Fruit fly (Drosophila melanogaster) whole organism, wandering third instar larva: ENCODE results near the gene CG6733.

Experiments used
- Abd-B ChIP-seq: fragments of >200 bp; optimal IDR thresholded peaks from 2 replicates; lab custom pipeline; 2017; ENCODE audit warnings: missing biosample characterization, missing genetic modification characterization
- CG9705 ChIP-seq: fragments of 200-800 bp; sonication (Bioruptor generic); optimal IDR thresholded peaks from 2 replicates; lab custom pipeline; 2018; ENCODE audit warnings: missing biosample characterization, mild to moderate bottlenecking, missing genetic modification characterization
- CrebA ChIP-seq: fragments of 200-800 bp; sonication (Bioruptor generic); optimal IDR thresholded peaks from 2 replicates; lab custom pipeline; 2016; ENCODE audit warnings: missing biosample characterization, mild to moderate bottlenecking, missing genetic modification characterization, borderline replicate concordance
- Dfd ChIP-seq: fragments of >200 bp; optimal IDR thresholded peaks from 2 replicates; lab custom pipeline; 2017; ENCODE audit warnings: missing biosample characterization, missing genetic modification characterization
- Dif ChIP-seq: fragments of 200-275, 200-300 bp; sonication (Bioruptor generic); optimal IDR thresholded peaks from 2 replicates; lab custom pipeline; 2018; ENCODE audit warnings: missing biosample characterization, missing genetic modification characterization; ENCODE audit not compliant: partially characterized antibody
- GATAd ChIP-seq: sonication (Bioruptor generic); optimal IDR thresholded peaks from 2 replicates; lab custom pipeline; 2016; ENCODE audit warnings: missing biosample characterization, missing genetic modification characterization
- Hnf4 ChIP-seq: fragments of 200-800 bp; sonication (Bioruptor generic); optimal IDR thresholded peaks from 2 replicates; lab custom pipeline; 2016; ENCODE audit warnings: missing biosample characterization, mild to moderate bottlenecking, missing genetic modification characterization
- Hr78 ChIP-seq: fragments of >200 bp; optimal IDR thresholded peaks from 2 replicates; lab custom pipeline; 2017; ENCODE audit warnings: missing biosample characterization, missing genetic modification characterization
- Jra ChIP-seq: sonication (Bioruptor generic); optimal IDR thresholded peaks from 2 replicates; lab custom pipeline; 2016; ENCODE audit warnings: missing biosample characterization, missing genetic modification characterization
- Mio ChIP-seq: sonication (Bioruptor generic); optimal IDR thresholded peaks from 2 replicates; lab custom pipeline; 2016; ENCODE audit warnings: missing biosample characterization, missing genetic modification characterization
- Myc ChIP-seq: fragments of >200 bp; optimal IDR thresholded peaks from 2 replicates; lab custom pipeline; 2017
- N ChIP-seq: fragments of >200 bp; optimal IDR thresholded peaks from 2 replicates; lab custom pipeline; 2018; ENCODE audit warnings: missing biosample characterization, missing external identifiers, missing genetic modification characterization
- OdsH ChIP-seq: fragments of 200-800 bp; sonication (Bioruptor generic); optimal IDR thresholded peaks from 2 replicates; lab custom pipeline; 2016; ENCODE audit warnings: missing biosample characterization, mild to moderate bottlenecking, missing genetic modification characterization
- Rel ChIP-seq, 2 experiments: fragments of 200-800 bp; sonication (Bioruptor generic) in 1 of 2; optimal IDR thresholded peaks; 2 replicates in 1 of 2; 3 replicates in 1 of 2; lab custom pipeline; 2016 to 2019; ENCODE audit warnings: mild to moderate bottlenecking in 2 of 2, missing biosample characterization in 2 of 2, missing genetic modification characterization in 2 of 2, moderate library complexity in 1 of 2
- Sp1 ChIP-seq: fragments of 200-800 bp; sonication (Bioruptor generic); optimal IDR thresholded peaks from 3 replicates; lab custom pipeline; 2019; ENCODE audit warnings: missing biosample characterization, mild to moderate bottlenecking, missing genetic modification characterization, moderate library complexity
- br ChIP-seq: fragments of 200-800 bp; sonication (Bioruptor generic); optimal IDR thresholded peaks from 2 replicates; lab custom pipeline; 2016; ENCODE audit warnings: missing biosample characterization, missing genetic modification characterization
- brk ChIP-seq: fragments of 200-800 bp; sonication (Bioruptor generic); optimal IDR thresholded peaks from 2 replicates; lab custom pipeline; 2016; ENCODE audit warnings: missing biosample characterization, mild to moderate bottlenecking, missing genetic modification characterization
- dl ChIP-seq, 2 experiments: fragments of 175-275, 200-275 bp in 1 of 2; fragments of 200-275 bp in 1 of 2; sonication (Bioruptor generic); optimal IDR thresholded peaks; lab custom pipeline; 2018; ENCODE audit warnings: mild to moderate bottlenecking in 2 of 2, missing biosample characterization in 2 of 2, missing genetic modification characterization in 2 of 2, moderate library complexity in 2 of 2; ENCODE audit not compliant: partially characterized antibody in 2 of 2, insufficient read depth in 1 of 2
- dsf ChIP-seq: sonication (Bioruptor generic); optimal IDR thresholded peaks from 2 replicates; lab custom pipeline; 2016; ENCODE audit warnings: missing biosample characterization, missing genetic modification characterization, borderline replicate concordance
- ey ChIP-seq: fragments of 200-800 bp; sonication (Bioruptor generic); optimal IDR thresholded peaks from 2 replicates; lab custom pipeline; 2016; ENCODE audit warnings: missing biosample characterization, missing genetic modification characterization
- foxo ChIP-seq, 2 experiments: fragments of 200-800 bp; sonication (Bioruptor generic); optimal IDR thresholded peaks; 2 replicates in 1 of 2; 3 replicates in 1 of 2; lab custom pipeline; 2016 to 2017; ENCODE audit warnings: missing biosample characterization in 2 of 2, missing genetic modification characterization in 2 of 2
- h ChIP-seq: fragments of 200-800 bp; sonication (Bioruptor generic); optimal IDR thresholded peaks from 3 replicates; lab custom pipeline; 2016; ENCODE audit warnings: missing biosample characterization, mild to moderate bottlenecking, missing genetic modification characterization
- jim ChIP-seq: fragments of 175-275, 200-325 bp; sonication (Bioruptor generic); optimal IDR thresholded peaks from 2 replicates; lab custom pipeline; 2016; ENCODE audit warnings: missing biosample characterization, mild to moderate bottlenecking, missing genetic modification characterization
- lola ChIP-seq: fragments of >200 bp; optimal IDR thresholded peaks from 2 replicates; lab custom pipeline; 2017; ENCODE audit warnings: missing biosample characterization, missing genetic modification characterization
- psq ChIP-seq: fragments of 200-800 bp; sonication (Bioruptor generic); optimal IDR thresholded peaks from 3 replicates; lab custom pipeline; 2017; ENCODE audit warnings: missing biosample characterization, mild to moderate bottlenecking, missing genetic modification characterization, moderate library complexity
- rgr ChIP-seq: fragments of 200-800 bp; sonication (Bioruptor generic); optimal IDR thresholded peaks from 3 replicates; lab custom pipeline; 2016; ENCODE audit warnings: missing biosample characterization, mild to moderate bottlenecking, missing genetic modification characterization
- sage ChIP-seq: fragments of 200-800 bp; sonication (Bioruptor generic); optimal IDR thresholded peaks from 2 replicates; lab custom pipeline; 2016; ENCODE audit warnings: missing biosample characterization, mild to moderate bottlenecking, missing genetic modification characterization
- sv ChIP-seq: fragments of 200-800 bp; sonication (Bioruptor generic); optimal IDR thresholded peaks from 3 replicates; lab custom pipeline; 2016; ENCODE audit warnings: missing biosample characterization, missing genetic modification characterization
- tai ChIP-seq: sonication (Bioruptor generic); optimal IDR thresholded peaks from 2 replicates; lab custom pipeline; 2016; ENCODE audit warnings: missing biosample characterization, missing genetic modification characterization
- usp ChIP-seq: fragments of >200 bp; optimal IDR thresholded peaks from 2 replicates; lab custom pipeline; 2017; ENCODE audit warnings: missing biosample characterization, missing genetic modification characterization
- woc ChIP-seq: sonication (Bioruptor generic); optimal IDR thresholded peaks from 2 replicates; lab custom pipeline; 2016; ENCODE audit warnings: missing biosample characterization, mild to moderate bottlenecking, missing genetic modification characterization

The CG6733 gene

DNA sequence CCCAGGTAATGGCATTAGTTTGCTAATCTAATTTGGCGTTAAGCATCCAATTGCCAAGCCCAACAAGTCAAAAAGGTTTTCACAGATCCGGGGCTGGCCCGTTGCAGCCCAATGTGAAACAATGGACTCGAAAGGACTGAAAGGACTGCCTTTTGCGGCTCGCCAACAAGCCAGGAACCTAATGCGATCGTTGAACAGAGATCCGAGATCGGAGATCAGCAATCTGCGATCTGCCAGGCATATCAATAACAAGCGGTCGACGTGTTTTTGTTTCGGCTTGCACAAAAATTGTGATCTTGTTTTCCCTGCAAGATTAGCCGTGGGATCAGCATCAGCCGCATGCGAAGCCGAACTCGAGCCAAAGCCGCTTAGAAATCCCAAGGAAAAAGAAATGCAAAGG, 32.1 kb downstream of the CG6733 start:
- no peak for TF ChIP-seq Hnf4 (GFP tag; lab: Kevin White, UChicago)
- no peak for TF ChIP-seq Myc (lab: Kevin White, UChicago)
- no peak for TF ChIP-seq br (GFP tag; lab: Kevin White, UChicago)
- TF ChIP-seq tai (GFP tag; lab: Kevin White, UChicago): no peak
- no peak for TF ChIP-seq ey (GFP tag; lab: Kevin White, UChicago)
- TF ChIP-seq foxo (GFP tag; optimal IDR thresholded peaks at IDR 0.05; lab: Kevin White, UChicago): no peak
- TF ChIP-seq rgr (GFP tag; lab: Kevin White, UChicago): no peak
- TF ChIP-seq N: no peak
- no peak for TF ChIP-seq dsf (GFP tag; lab: Kevin White, UChicago)
- TF ChIP-seq sv (GFP tag; lab: Kevin White, UChicago): no peak
- no peak for TF ChIP-seq CG9705 (GFP tag; lab: Kevin White, UChicago)
- TF ChIP-seq OdsH (GFP tag; lab: Kevin White, UChicago): no peak
- TF ChIP-seq jim: no peak
- no peak for TF ChIP-seq Sp1 (GFP tag; lab: Kevin White, UChicago)
- no peak for TF ChIP-seq Abd-B (GFP tag; lab: Kevin White, UChicago)
- no peak for TF ChIP-seq Rel (GFP tag; optimal IDR thresholded peaks at IDR 0.05; lab: Kevin White, UChicago)
- no peak for TF ChIP-seq Rel (tag; optimal IDR thresholded peaks at IDR 0.05; lab: Kevin White, UChicago)
- TF ChIP-seq Dfd: no peak
- TF ChIP-seq, all 38 proteins: peak for 0

dm6 chr3R:23130181-23130580, 32.7 kb downstream of the CG6733 start:
- TF ChIP-seq dsf (GFP tag; lab: Kevin White, UChicago) (no peak), dl (GFP tag; optimal IDR thresholded peaks at IDR 0.05; lab: Kevin White, UChicago; ENCODE audit: insufficient read depth in 1 of 2, partially characterized antibody in 2 of 2) (no peak), N (no peak), brk (no peak), ey (GFP tag; lab: Kevin White, UChicago) (no peak), Mio (GFP tag; lab: Kevin White, UChicago) (no peak), GATAd (GFP tag; lab: Kevin White, UChicago) (no peak), Myc (lab: Kevin White, UChicago) (no peak), sv (GFP tag; lab: Kevin White, UChicago) (no peak)
- TF ChIP-seq, all 38 proteins: peak for 0

DNA sequence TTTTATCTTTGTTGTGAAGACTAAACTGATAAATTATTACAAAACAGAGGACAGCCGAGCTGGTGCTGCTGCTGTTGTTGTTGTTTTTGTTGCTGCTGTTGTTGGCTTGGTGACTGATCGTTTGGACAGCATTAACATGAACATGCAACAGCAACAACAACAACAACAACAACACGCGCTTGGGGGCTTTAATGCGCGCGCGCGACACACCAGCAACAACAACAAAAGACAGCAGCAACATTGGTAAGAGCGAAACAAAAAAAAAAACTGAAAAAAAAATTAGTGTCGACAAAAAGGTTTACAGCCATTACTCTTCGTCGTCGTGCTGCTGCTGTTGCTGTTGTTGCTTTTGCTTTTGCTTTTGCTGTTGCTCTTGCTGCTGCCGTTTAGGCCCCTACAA, 33.4 kb downstream of the CG6733 start:
- no peak for TF ChIP-seq lola
- TF ChIP-seq dsf (GFP tag; lab: Kevin White, UChicago): no peak
- peak; percentile 29 for TF ChIP-seq Dfd

DNA sequence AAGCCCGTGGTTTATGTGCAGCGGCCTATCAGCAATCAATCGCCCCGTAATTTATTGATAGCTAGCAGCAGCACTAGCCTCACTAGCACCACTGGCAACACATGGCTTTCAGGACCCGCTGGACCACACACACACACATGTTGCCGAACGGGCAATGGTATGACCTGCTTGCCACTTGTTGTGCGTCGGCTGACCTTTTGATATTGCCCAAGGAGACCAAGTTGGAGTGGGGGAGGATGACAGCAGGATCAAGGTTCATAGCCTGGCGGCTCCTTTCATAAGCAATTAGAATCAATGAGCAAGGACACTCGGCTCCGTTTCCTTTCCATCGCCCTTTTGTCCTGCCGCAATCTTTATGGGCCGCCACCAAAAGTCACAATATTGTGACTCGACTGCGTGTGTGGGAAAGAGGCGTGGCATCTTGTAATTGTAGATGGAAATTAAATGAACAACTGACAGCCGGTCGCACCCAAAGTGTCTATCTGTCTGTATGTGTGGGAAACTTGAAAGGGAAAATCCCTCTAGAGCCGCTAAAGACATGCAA, 33.9 kb downstream of the CG6733 start:
- TF ChIP-seq Rel (GFP tag; optimal IDR thresholded peaks at IDR 0.05; lab: Kevin White, UChicago): no peak
- TF ChIP-seq Rel (tag; optimal IDR thresholded peaks at IDR 0.05; lab: Kevin White, UChicago): no peak
- TF ChIP-seq usp (GFP tag; lab: Kevin White, UChicago): no peak
- TF ChIP-seq woc (GFP tag; lab: Kevin White, UChicago): no peak
- TF ChIP-seq Jra (GFP tag; lab: Kevin White, UChicago): no peak
- no peak for TF ChIP-seq GATAd (GFP tag; lab: Kevin White, UChicago)
- TF ChIP-seq Myc (lab: Kevin White, UChicago): no peak
- no peak for TF ChIP-seq Hnf4 (GFP tag; lab: Kevin White, UChicago)
- no peak for TF ChIP-seq psq (GFP tag; lab: Kevin White, UChicago)
- TF ChIP-seq CG9705 (GFP tag; lab: Kevin White, UChicago): no peak
- TF ChIP-seq CrebA (GFP tag; lab: Kevin White, UChicago): no peak
- no peak for TF ChIP-seq rgr (GFP tag; lab: Kevin White, UChicago)
- no peak for TF ChIP-seq Hr78 (GFP tag; lab: Kevin White, UChicago)
- no peak for TF ChIP-seq Mio (GFP tag; lab: Kevin White, UChicago)
- no peak for TF ChIP-seq sage (GFP tag; lab: Kevin White, UChicago)
- TF ChIP-seq, all 38 proteins: peak for 0

DNA sequence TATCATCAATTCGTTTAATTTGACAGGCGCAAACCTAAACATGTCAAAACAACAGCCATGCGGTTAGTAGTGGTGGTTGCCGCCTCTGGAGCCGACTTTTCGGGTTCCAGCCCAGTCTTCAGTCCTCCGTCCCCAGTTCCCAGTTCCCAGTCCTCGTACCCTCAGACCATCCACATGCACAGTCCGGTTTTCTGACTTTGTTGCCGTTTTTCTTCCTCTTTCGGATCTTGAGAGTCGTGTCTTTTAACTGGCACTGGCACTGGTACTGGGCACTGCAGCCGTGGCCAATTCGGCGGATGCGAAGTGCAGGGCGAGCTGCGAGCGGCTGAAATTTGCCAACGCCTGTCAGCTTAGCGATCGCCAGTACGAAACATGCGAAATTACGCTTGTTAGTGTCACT, 34.8 kb downstream of the CG6733 start:
- TF ChIP-seq h (no peak), Dif (GFP tag; lab: Kevin White, UChicago) (peak; percentile 42)
